Fruit fly (Drosophila melanogaster): ENCODE data around the gene CG8519.

The CG8519 gene

dm6 chr3L:6704468-6705056 lies at the start of gene CG8519:
TSS of gene CG8519 (plus strand) at chr3L:6704860.
- no peak for TF ChIP-seq CTCF (optimal IDR thresholded peaks at IDR 0.05)
- no peak for TF ChIP-seq CG8478 (optimal IDR thresholded peaks at IDR 0.05)

- TF ChIP-seq CTCF (optimal IDR thresholded peaks at IDR 0.05), result no peak
These were observed 39.1 kb upstream of the CG8519 start, which contains the start of gene eIF4E4 for dm6 chr3L:6665541-6665940. TSS of gene eIF4E4 (minus strand) at chr3L:6665641.

dm6 chr3L:6667716-6668115 lies 36.9 kb upstream of the CG8519 start, which contains the start of gene Grl65a:
TSS of gene Grl65a (minus strand) at chr3L:6667816.
- TF ChIP-seq CTCF (optimal IDR thresholded peaks at IDR 0.05) (no peak), CG8478 (optimal IDR thresholded peaks at IDR 0.05) (no peak)

- TF ChIP-seq CG8478 (optimal IDR thresholded peaks at IDR 0.05), result no peak
- peak; percentile 63 to 67 for TF ChIP-seq CTCF (optimal IDR thresholded peaks at IDR 0.05)
These were observed 15.7 kb upstream of the CG8519 start for dm6 chr3L:6688920-6689319.

- TF ChIP-seq CG8478 (optimal IDR thresholded peaks at IDR 0.05) (no peak), CTCF (optimal IDR thresholded peaks at IDR 0.05) (no peak)
These were observed 11.5 kb upstream of the CG8519 start for dm6 chr3L:6693191-6693590.

dm6 chr3L:6694181-6694580 lies 10.5 kb upstream of the CG8519 start:
- TF ChIP-seq CTCF (optimal IDR thresholded peaks at IDR 0.05), result no peak
- TF ChIP-seq CG8478 (optimal IDR thresholded peaks at IDR 0.05), result no peak

- no peak for TF ChIP-seq CG8478 (optimal IDR thresholded peaks at IDR 0.05)
- no peak for TF ChIP-seq CTCF (optimal IDR thresholded peaks at IDR 0.05)
These were observed 7.3 kb upstream of the CG8519 start for dm6 chr3L:6697353-6697752.

dm6 chr3L:6700962-6701477 lies 3.6 kb upstream of the CG8519 start:
- no peak for TF ChIP-seq CG8478 (optimal IDR thresholded peaks at IDR 0.05)
- no peak for TF ChIP-seq CTCF (optimal IDR thresholded peaks at IDR 0.05)

- peak; percentile 40 to 56 for TF ChIP-seq CTCF (optimal IDR thresholded peaks at IDR 0.05)
- no peak for TF ChIP-seq CG8478 (optimal IDR thresholded peaks at IDR 0.05)
These were observed 1.3 kb upstream of the CG8519 start, which contains the start of gene SP1173 for dm6 chr3L:6703368-6703807. TSS of gene SP1173 (minus strand) at chr3L:6703521.

- TF ChIP-seq CTCF (optimal IDR thresholded peaks at IDR 0.05) (no peak), CG8478 (optimal IDR thresholded peaks at IDR 0.05) (no peak)
These were observed 1.2 kb downstream of the CG8519 start for dm6 chr3L:6705865-6706264.

- TF ChIP-seq CG8478 (optimal IDR thresholded peaks at IDR 0.05), result no peak
- no peak for TF ChIP-seq CTCF (optimal IDR thresholded peaks at IDR 0.05)
These were observed 2.3 kb downstream of the CG8519 start for dm6 chr3L:6706723-6707591.

dm6 chr3L:6708995-6709606 lies 4.4 kb downstream of the CG8519 start:
- TF ChIP-seq CTCF (optimal IDR thresholded peaks at IDR 0.05) (peak in 1 of 2 experiments; percentile 28), CG8478 (optimal IDR thresholded peaks at IDR 0.05) (no peak)

dm6 chr3L:6719392-6719889 lies 14.8 kb downstream of the CG8519 start, which contains the start of gene ple:
TSS of gene ple (minus strand) at chr3L:6719525.
- TF ChIP-seq CTCF (optimal IDR thresholded peaks at IDR 0.05), result no peak
- TF ChIP-seq CG8478 (optimal IDR thresholded peaks at IDR 0.05), result no peak

- TF ChIP-seq CG8478 (optimal IDR thresholded peaks at IDR 0.05) (no peak), CTCF (optimal IDR thresholded peaks at IDR 0.05) (no peak)
These were observed 18.7 kb downstream of the CG8519 start for dm6 chr3L:6723338-6723737.

- TF ChIP-seq CG8478 (optimal IDR thresholded peaks at IDR 0.05) (no peak), CTCF (optimal IDR thresholded peaks at IDR 0.05) (no peak)
These were observed 19.9 kb downstream of the CG8519 start for dm6 chr3L:6724511-6724910.
